Fruit fly (Drosophila melanogaster) whole organism, prepupa: ENCODE data around the gene CG15034.

ENCODE experiments used
- CG10631 ChIP-seq: fragments of 200-800 bp; sonication (Bioruptor generic); optimal IDR thresholded peaks from 2 replicates; lab custom pipeline; 2016; ENCODE audit warnings: missing biosample characterization, missing genetic modification characterization
- CG11762 ChIP-seq: fragments of 200-800 bp; sonication (Bioruptor generic); optimal IDR thresholded peaks from 3 replicates; lab custom pipeline; 2016; ENCODE audit warnings: missing biosample characterization, missing genetic modification characterization; ENCODE audit not compliant: insufficient read depth
- CG11902 ChIP-seq: fragments of 200-800 bp; sonication (Bioruptor generic); optimal IDR thresholded peaks from 3 replicates; lab custom pipeline; 2016; ENCODE audit warnings: missing biosample characterization, missing genetic modification characterization
- CG1621 ChIP-seq: fragments of 200-800 bp; sonication (Bioruptor generic); optimal IDR thresholded peaks from 3 replicates; lab custom pipeline; 2018; ENCODE audit warnings: missing biosample characterization, mild to moderate bottlenecking, missing genetic modification characterization
- CG16779 ChIP-seq: fragments of 200-800 bp; sonication (Bioruptor generic); optimal IDR thresholded peaks from 3 replicates; lab custom pipeline; 2017; ENCODE audit warnings: missing biosample characterization, mild to moderate bottlenecking, missing genetic modification characterization
- CG3032 ChIP-seq: fragments of 200-800 bp; optimal IDR thresholded peaks from 2 replicates; lab custom pipeline; 2019; ENCODE audit warnings: missing biosample characterization, mild to moderate bottlenecking, missing genetic modification characterization, moderate library complexity
- CG31627 ChIP-seq: fragments of 200-800 bp; sonication (Bioruptor generic); optimal IDR thresholded peaks from 3 replicates; lab custom pipeline; 2016; ENCODE audit warnings: missing biosample characterization, missing genetic modification characterization
- CG32006 ChIP-seq: fragments of 200-800 bp; sonication (Bioruptor generic); optimal IDR thresholded peaks from 3 replicates; lab custom pipeline; 2017; ENCODE audit warnings: missing biosample characterization, mild to moderate bottlenecking, missing genetic modification characterization
- CG6276 ChIP-seq: fragments of 200-800 bp; sonication (Bioruptor generic); optimal IDR thresholded peaks from 2 replicates; lab custom pipeline; 2017; ENCODE audit warnings: missing biosample characterization, mild to moderate bottlenecking, missing genetic modification characterization
- CG6792 ChIP-seq: fragments of 200-800 bp; sonication (Bioruptor generic); optimal IDR thresholded peaks from 3 replicates; lab custom pipeline; 2016; ENCODE audit warnings: missing biosample characterization, missing genetic modification characterization
- CG6808 ChIP-seq: fragments of 200-800 bp; sonication (Bioruptor generic); optimal IDR thresholded peaks from 3 replicates; lab custom pipeline; 2017; ENCODE audit warnings: missing biosample characterization, missing genetic modification characterization, mild to moderate bottlenecking, moderate library complexity, missing genetic modification reagents
- CG6854 ChIP-seq: fragments of 200-800 bp; sonication (Bioruptor generic); optimal IDR thresholded peaks from 2 replicates; lab custom pipeline; 2017; ENCODE audit warnings: missing biosample characterization, mild to moderate bottlenecking, missing genetic modification characterization
- CG7368 ChIP-seq: fragments of 200-800 bp; sonication (Bioruptor generic); optimal IDR thresholded peaks from 3 replicates; lab custom pipeline; 2016; ENCODE audit warnings: missing biosample characterization, missing genetic modification characterization
- CG8632 ChIP-seq: fragments of 200-800 bp; sonication (Bioruptor generic); optimal IDR thresholded peaks from 3 replicates; lab custom pipeline; 2016; ENCODE audit warnings: missing biosample characterization, missing genetic modification characterization
- CG9139 ChIP-seq: fragments of 200-800 bp; sonication (Bioruptor generic); optimal IDR thresholded peaks from 3 replicates; lab custom pipeline; 2017; ENCODE audit warnings: missing biosample characterization, mild to moderate bottlenecking, missing genetic modification characterization
- Eip75B ChIP-seq: fragments of 200-800 bp; sonication (Bioruptor generic); optimal IDR thresholded peaks from 3 replicates; lab custom pipeline; 2016; ENCODE audit warnings: missing biosample characterization, missing genetic modification characterization
- Eip78C ChIP-seq: fragments of 200-800 bp; sonication (Bioruptor generic); peaks from one replicate; lab custom pipeline; 2016; ENCODE audit warnings: missing biosample characterization, missing genetic modification characterization
- Ets96B ChIP-seq: fragments of 200-800 bp; optimal IDR thresholded peaks from 2 replicates; lab custom pipeline; 2019; ENCODE audit warnings: missing biosample characterization, mild to moderate bottlenecking, missing genetic modification characterization, moderate library complexity
- Gug ChIP-seq: fragments of 200-800 bp; sonication (Bioruptor generic); IDR thresholded peaks from 2 replicates; pipeline ENCODE4 v1.3.6; 2022; ENCODE audit warnings: missing biosample characterization, missing genetic modification characterization
- Lpt ChIP-seq: fragments of 200-800 bp; sonication (Bioruptor generic); optimal IDR thresholded peaks from 3 replicates; lab custom pipeline; 2016; ENCODE audit warnings: missing biosample characterization, missing genetic modification characterization
- Met ChIP-seq: fragments of 200-800 bp; sonication (Bioruptor generic); optimal IDR thresholded peaks from 3 replicates; lab custom pipeline; 2016; ENCODE audit warnings: missing biosample characterization, missing genetic modification characterization
- Smox ChIP-seq: fragments of 200-800 bp; sonication (Bioruptor generic); optimal IDR thresholded peaks from 3 replicates; lab custom pipeline; 2016; ENCODE audit warnings: missing biosample characterization, missing genetic modification characterization
- Sox102F ChIP-seq: fragments of 200-800 bp; sonication (Bioruptor generic); optimal IDR thresholded peaks from 2 replicates; lab custom pipeline; 2016; ENCODE audit warnings: missing biosample characterization, mild to moderate bottlenecking, missing genetic modification characterization
- cyc ChIP-seq: fragments of 200-800 bp; sonication (Bioruptor generic); optimal IDR thresholded peaks from 3 replicates; lab custom pipeline; 2016; ENCODE audit warnings: missing biosample characterization, missing genetic modification characterization
- dsx ChIP-seq: fragments of 200-800 bp; optimal IDR thresholded peaks from 3 replicates; lab custom pipeline; 2019; ENCODE audit warnings: missing biosample characterization, mild to moderate bottlenecking, missing genetic modification characterization, moderate library complexity; ENCODE audit not compliant: poor library complexity, severe bottlenecking
- esn ChIP-seq: fragments of 200-800 bp; sonication (Bioruptor generic); optimal IDR thresholded peaks from 2 replicates; lab custom pipeline; 2016; ENCODE audit warnings: missing biosample characterization, mild to moderate bottlenecking, missing genetic modification characterization, moderate library complexity
- lz ChIP-seq: fragments of 200-800 bp; sonication (Bioruptor generic); optimal IDR thresholded peaks from 3 replicates; lab custom pipeline; 2016; ENCODE audit warnings: missing biosample characterization, missing genetic modification characterization
- salr ChIP-seq, 2 experiments: fragments of 200-800 bp; sonication (Bioruptor generic); optimal IDR thresholded peaks; 3 replicates each; lab custom pipeline; 2016 to 2018; ENCODE audit warnings: missing biosample characterization in 2 of 2, missing genetic modification characterization in 2 of 2, mild to moderate bottlenecking in 1 of 2
- vri ChIP-seq: fragments of 200-800 bp; sonication (Bioruptor generic); optimal IDR thresholded peaks from 3 replicates; lab custom pipeline; 2016; ENCODE audit warnings: missing biosample characterization, mild to moderate bottlenecking, missing genetic modification characterization

The CG15034 gene

dm6 chrX:7372475-7372874 is 25.2 kb upstream of the CG15034 start (continued):
- TF ChIP-seq CG10631 (peak; percentile 23), CG6808 (GFP tag; lab: Kevin White, UChicago) (no peak), CG9139 (GFP tag; lab: Kevin White, UChicago) (no peak), lz (no peak), CG7368 (GFP tag; lab: Kevin White, UChicago) (no peak), vri (GFP tag; lab: Kevin White, UChicago) (no peak), CG31627 (GFP tag; lab: Kevin White, UChicago) (no peak), Smox (GFP tag; lab: Kevin White, UChicago) (peak; percentile 4), Gug (GFP tag; lab: Robert Waterston, UW) (no peak), Eip78C (GFP tag; lab: Kevin White, UChicago) (peak; percentile 60), salr (GFP tag; optimal IDR thresholded peaks at IDR 0.05; lab: Kevin White, UChicago) (no peak)
- TF ChIP-seq, all 60 proteins: peak for 9

- TF ChIP-seq CG11762 (GFP tag; lab: Kevin White, UChicago), result no peak
- no peak for TF ChIP-seq esn (GFP tag; lab: Kevin White, UChicago)
- TF ChIP-seq CG6792 (GFP tag; lab: Kevin White, UChicago), result no peak
- no peak for TF ChIP-seq Gug (GFP tag; lab: Robert Waterston, UW)
- no peak for TF ChIP-seq CG8632
- TF ChIP-seq CG6276 (GFP tag; lab: Kevin White, UChicago), result no peak
- no peak for TF ChIP-seq Lpt (GFP tag; lab: Kevin White, UChicago)
- TF ChIP-seq CG3032 (tag; lab: Kevin White, UChicago), result no peak
- TF ChIP-seq vri (GFP tag; lab: Kevin White, UChicago), result no peak
- no peak for TF ChIP-seq Ets96B
- no peak for TF ChIP-seq Met (GFP tag; lab: Kevin White, UChicago)
- TF ChIP-seq CG1621 (tag; lab: Kevin White, UChicago), result no peak
- no peak for TF ChIP-seq CG11902 (GFP tag; lab: Kevin White, UChicago)
These were observed 21.1 kb upstream of the CG15034 start for dm6 chrX:7368361-7368760.

DNA sequence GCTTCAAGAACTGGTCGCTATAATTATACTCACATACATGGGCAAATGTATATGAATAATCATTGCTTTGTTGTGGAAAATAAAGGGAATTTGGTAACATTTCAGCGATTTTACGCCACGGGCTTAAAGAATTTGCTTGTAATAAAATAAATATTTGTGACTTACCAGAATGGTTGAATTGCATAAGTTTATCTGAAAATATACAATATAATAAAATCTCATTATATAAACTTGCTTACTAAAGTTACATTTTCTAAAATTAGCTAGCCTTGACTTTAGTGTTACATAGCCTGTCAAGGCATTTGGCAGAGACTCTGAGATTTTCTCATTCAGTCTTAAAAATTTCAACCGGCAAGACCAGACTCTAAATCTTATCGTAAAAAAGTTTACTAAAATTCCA is 11.2 kb upstream of the CG15034 start, which contains the start of gene CG1999:
Gene CG1999, plus strand, starts transcription at position 301 of the 400 bp plus-strand sequence.
- TF ChIP-seq CG32006 (GFP tag; lab: Kevin White, UChicago) (no peak), Lpt (GFP tag; lab: Kevin White, UChicago) (no peak), CG7368 (GFP tag; lab: Kevin White, UChicago) (no peak), Eip75B (GFP tag; lab: Kevin White, UChicago) (no peak), CG9139 (GFP tag; lab: Kevin White, UChicago) (no peak), Sox102F (GFP tag; lab: Kevin White, UChicago) (no peak), CG16779 (tag; lab: Kevin White, UChicago) (no peak)
- TF ChIP-seq, all 60 proteins: peak for 0

- TF ChIP-seq Ets96B (no peak), CG10631 (no peak), CG11762 (GFP tag; lab: Kevin White, UChicago) (no peak), Gug (GFP tag; lab: Robert Waterston, UW) (no peak), CG32006 (GFP tag; lab: Kevin White, UChicago) (no peak)
These were observed 2.7 kb upstream of the CG15034 start for dm6 chrX:7349963-7350362.

DNA sequence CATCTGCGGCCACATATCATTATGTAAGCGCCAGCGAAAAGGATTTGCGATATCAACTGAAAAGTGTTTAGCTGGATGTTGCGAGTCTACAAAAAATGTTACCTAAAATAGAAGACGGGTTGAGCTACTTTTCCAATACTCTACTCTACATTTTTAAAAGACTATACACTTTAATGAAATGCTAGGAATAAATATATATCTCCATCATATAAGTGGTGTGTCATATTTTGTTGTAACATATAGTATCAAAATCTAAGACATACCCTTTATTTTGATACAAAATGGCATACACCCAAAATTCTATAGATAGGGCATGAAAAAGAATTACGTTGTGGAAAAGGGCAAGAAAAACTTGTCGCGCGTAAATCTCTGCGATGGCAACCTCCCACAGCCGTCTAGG is 4.3 kb downstream of the CG15034 start:
- TF ChIP-seq CG6854, result no peak
- peak; percentile 3 for TF ChIP-seq Eip78C (GFP tag; lab: Kevin White, UChicago)
- no peak for TF ChIP-seq vri (GFP tag; lab: Kevin White, UChicago)
- TF ChIP-seq, all 60 proteins: peak for 1

dm6 chrX:7340667-7341066 is 6.6 kb downstream of the CG15034 start:
- TF ChIP-seq cyc (GFP tag; lab: Kevin White, UChicago) (no peak), dsx (GFP tag; lab: Kevin White, UChicago) (peak; percentile 79)
